Worm (Caenorhabditis elegans) whole organism, L4 larva: Measurements from ENCODE around the gene F55G1.6.

Source experiments
- Y48G9A.11 ChIP-seq: fragments of 200-800 bp; sonication (Bioruptor generic); IDR thresholded peaks from 2 replicates; pipeline ENCODE4 v1.3.6; 2022; ENCODE audit warnings: missing genetic modification reagents, missing genetic modification characterization, missing compliant biosample characterization
- ama-1 ChIP-seq: fragments of 150-350 bp; optimal IDR thresholded peaks from 2 replicates; lab custom pipeline; 2014; ENCODE audit warnings: inconsistent platforms, mixed read lengths
- ceh-44 ChIP-seq: fragments of 200-800 bp; sonication (Bioruptor generic); IDR thresholded peaks from 2 replicates; pipeline ENCODE4 v1.3.6; 2022; ENCODE audit warnings: missing genetic modification reagents, missing genetic modification characterization, missing compliant biosample characterization
- daf-8 ChIP-seq: fragments of 200-800 bp; sonication (Bioruptor generic); IDR thresholded peaks from 2 replicates; pipeline ENCODE4 v1.3.6; 2022; ENCODE audit warnings: missing genetic modification characterization, missing compliant biosample characterization
- fos-1 ChIP-seq: fragments of 150-350 bp; optimal IDR thresholded peaks from 2 replicates; lab custom pipeline; 2014; ENCODE audit warnings: missing biosample characterization, missing genetic modification characterization
- mep-1 ChIP-seq: fragments of 150-350 bp; sonication (generic microtip); optimal IDR thresholded peaks from 3 replicates; lab custom pipeline; 2014; ENCODE audit warnings: missing biosample characterization, missing genetic modification characterization
- nhr-10 ChIP-seq: fragments of 150-350 bp; optimal IDR thresholded peaks from 2 replicates; lab custom pipeline; 2014; ENCODE audit warnings: missing biosample characterization, missing genetic modification characterization
- pha-4 ChIP-seq, 2 experiments: fragments of 150-350 bp in 1 of 2; fragments of 200-800 bp in 1 of 2; sonication (Bioruptor generic) in 1 of 2; IDR thresholded peaks in 1 of 2; optimal IDR thresholded peaks in 1 of 2; 2 replicates each; pipeline versions ENCODE4 v1.3.6 to Lab custom; 2014 to 2022; ENCODE audit warnings: missing genetic modification characterization in 2 of 2, missing genetic modification reagents in 2 of 2, missing biosample characterization in 1 of 2, missing compliant biosample characterization in 1 of 2
- snpc-4 ChIP-seq: fragments of 150-350 bp; optimal IDR thresholded peaks from 2 replicates; lab custom pipeline; 2014; ENCODE audit warnings: missing biosample characterization, missing genetic modification characterization
- unc-39 ChIP-seq: sonication (generic microtip); optimal IDR thresholded peaks from 2 replicates; lab custom pipeline; 2017; ENCODE audit warnings: missing biosample characterization, missing genetic modification characterization
- zag-1 ChIP-seq: fragments of 150-350 bp; optimal IDR thresholded peaks from 2 replicates; lab custom pipeline; 2014; ENCODE audit warnings: missing biosample characterization, missing genetic modification characterization
- ztf-11 ChIP-seq: fragments of 150-350 bp; optimal IDR thresholded peaks from 2 replicates; lab custom pipeline; 2014; ENCODE audit warnings: missing biosample characterization, missing genetic modification characterization

DNA sequence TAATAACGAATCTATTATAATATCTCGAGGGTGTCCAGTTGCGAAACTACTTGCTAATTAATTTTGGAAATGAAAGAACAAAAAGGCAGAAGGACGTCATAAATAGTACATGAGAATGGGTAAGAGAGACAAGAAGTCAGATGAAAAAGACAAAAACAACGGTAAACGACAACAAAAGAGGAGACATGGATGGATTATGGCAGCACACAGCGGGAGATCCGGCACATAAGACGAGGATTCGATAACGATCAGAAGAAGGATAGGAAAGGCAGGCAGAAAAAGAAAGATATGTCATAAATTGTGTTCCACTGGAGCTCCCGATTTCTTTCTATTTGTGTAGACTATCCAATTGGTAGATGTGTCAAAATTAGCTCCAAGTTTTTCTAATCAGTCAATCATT lies 48.3 kb downstream of the F55G1.6 start:
- no peak for TF ChIP-seq snpc-4 (tag; lab: Kevin White, UChicago)
- no peak for TF ChIP-seq Y48G9A.11 (GFP tag; lab: Robert Waterston, UW)
- no peak for TF ChIP-seq ztf-11 (tag; lab: Kevin White, UChicago)
- TF ChIP-seq ceh-44 (GFP tag; lab: Robert Waterston, UW): no peak
- TF ChIP-seq ama-1 (lab: Kevin White, UChicago): no peak
- TF ChIP-seq unc-39 (tag; lab: Kevin White, UChicago): no peak
- TF ChIP-seq daf-8 (GFP tag; lab: Robert Waterston, UW): no peak
- no peak for TF ChIP-seq pha-4 (GFP tag; IDR thresholded peaks at IDR 0.05; lab: Robert Waterston, UW)
- no peak for TF ChIP-seq pha-4 (tag; optimal IDR thresholded peaks at IDR 0.05; lab: Kevin White, UChicago)
- no peak for TF ChIP-seq mep-1 (tag; lab: Kevin White, UChicago)
- TF ChIP-seq nhr-10 (tag; lab: Kevin White, UChicago): no peak
- TF ChIP-seq fos-1: no peak
- no peak for TF ChIP-seq zag-1 (tag; lab: Kevin White, UChicago)
